Fruit fly (Drosophila melanogaster) whole organism, embryonic: Measurements from ENCODE around the gene CG12147.

Experiments
- Antp ChIP-seq: fragments of 200-800 bp; sonication (Bioruptor generic); optimal IDR thresholded peaks from 3 replicates; lab custom pipeline; 2016; ENCODE audit warnings: missing biosample characterization, missing genetic modification characterization
- Blimp-1 ChIP-seq: fragments of 200-800 bp; sonication (Bioruptor generic); optimal IDR thresholded peaks from 3 replicates; lab custom pipeline; 2018; ENCODE audit warnings: missing biosample characterization, missing genetic modification characterization, mild to moderate bottlenecking, moderate library complexity, missing genetic modification reagents
- CG10274 ChIP-seq: fragments of 200-800 bp; sonication (Bioruptor generic); optimal IDR thresholded peaks from 3 replicates; lab custom pipeline; 2017; ENCODE audit warnings: missing biosample characterization, mild to moderate bottlenecking, missing genetic modification characterization
- CG10565 ChIP-seq: fragments of 200-800 bp; sonication (Bioruptor generic); optimal IDR thresholded peaks from 3 replicates; lab custom pipeline; 2016; ENCODE audit warnings: missing biosample characterization, mild to moderate bottlenecking, missing genetic modification characterization
- CG12236 ChIP-seq: fragments of 200-800 bp; sonication (Bioruptor generic); optimal IDR thresholded peaks from 2 replicates; lab custom pipeline; 2016; ENCODE audit warnings: missing biosample characterization, missing genetic modification characterization
- CG13296 ChIP-seq: fragments of 200-800 bp; sonication (Bioruptor generic); optimal IDR thresholded peaks from 3 replicates; lab custom pipeline; 2018; ENCODE audit warnings: missing biosample characterization, mild to moderate bottlenecking, missing genetic modification characterization
- CG14441 ChIP-seq: fragments of 200-800 bp; sonication (Bioruptor generic); IDR thresholded peaks from 2 replicates; pipeline ENCODE4 v1.3.6; 2022; ENCODE audit warnings: missing biosample characterization, missing genetic modification characterization
- CG14860 ChIP-seq: fragments of 200-800 bp; sonication (Bioruptor generic); IDR thresholded peaks from 3 replicates; pipeline ENCODE4 v1.3.6; 2022; ENCODE audit warnings: missing biosample characterization, missing genetic modification characterization; ENCODE audit not compliant: partially characterized antibody
- CG1529 ChIP-seq: fragments of 200-800 bp; sonication (Bioruptor generic); optimal IDR thresholded peaks from 3 replicates; lab custom pipeline; 2018; ENCODE audit warnings: missing biosample characterization, missing genetic modification characterization
- CG15601 ChIP-seq: fragments of 200-800 bp; sonication (Bioruptor generic); optimal IDR thresholded peaks from 3 replicates; lab custom pipeline; 2019; ENCODE audit warnings: missing biosample characterization, mild to moderate bottlenecking, missing genetic modification characterization, moderate library complexity
- CG18619 ChIP-seq: fragments of 200-800 bp; sonication (Bioruptor generic); optimal IDR thresholded peaks from 3 replicates; lab custom pipeline; 2017; ENCODE audit warnings: missing biosample characterization, mild to moderate bottlenecking, missing genetic modification characterization
- CG34224 ChIP-seq: fragments of 200-800 bp; sonication (Bioruptor generic); IDR thresholded peaks from 3 replicates; pipeline ENCODE4 v1.3.6; 2022; ENCODE audit warnings: missing biosample characterization, missing genetic modification characterization; ENCODE audit not compliant: partially characterized antibody
- CG4820 ChIP-seq: fragments of 200-800 bp; sonication (Bioruptor generic); optimal IDR thresholded peaks from 3 replicates; lab custom pipeline; 2016; ENCODE audit warnings: missing biosample characterization, missing genetic modification characterization
- CG7271 ChIP-seq: fragments of 200-800 bp; sonication (Bioruptor generic); optimal IDR thresholded peaks from 2 replicates; lab custom pipeline; 2018; ENCODE audit warnings: missing biosample characterization, mild to moderate bottlenecking, missing genetic modification characterization, moderate library complexity
- CG8089 ChIP-seq: fragments of 200-800 bp; sonication (Bioruptor generic); optimal IDR thresholded peaks from 3 replicates; lab custom pipeline; 2016; ENCODE audit warnings: missing biosample characterization, missing genetic modification characterization
- CG8290 ChIP-seq, 3 experiments: fragments of 200-800 bp; sonication (Bioruptor generic); optimal IDR thresholded peaks; 2 replicates each; lab custom pipeline; 2016 to 2019; ENCODE audit warnings: missing biosample characterization in 3 of 3, missing genetic modification characterization in 3 of 3, mild to moderate bottlenecking in 2 of 3, moderate library complexity in 1 of 3
- CG8388 ChIP-seq: fragments of 200-800 bp; sonication (Bioruptor generic); optimal IDR thresholded peaks from 2 replicates; lab custom pipeline; 2019; ENCODE audit warnings: missing biosample characterization, mild to moderate bottlenecking, missing genetic modification characterization, moderate library complexity
- CG8944 ChIP-seq: fragments of 200-800 bp; sonication (Bioruptor generic); optimal IDR thresholded peaks from 3 replicates; lab custom pipeline; 2016; ENCODE audit warnings: missing biosample characterization, missing genetic modification characterization
- CG9215 ChIP-seq: fragments of 200-800 bp; sonication (Bioruptor generic); IDR thresholded peaks from 2 replicates; pipeline ENCODE4 v1.3.6; 2022; ENCODE audit warnings: missing biosample characterization, missing genetic modification characterization
- Camta ChIP-seq: fragments of 200-800 bp; sonication (Bioruptor generic); optimal IDR thresholded peaks from 2 replicates; lab custom pipeline; 2016; ENCODE audit warnings: missing biosample characterization, missing genetic modification characterization
- Chrac-16 ChIP-seq: fragments of 200-800 bp; sonication (Bioruptor generic); optimal IDR thresholded peaks from 3 replicates; lab custom pipeline; 2016; ENCODE audit warnings: missing biosample characterization, missing genetic modification characterization
- Dfd ChIP-seq, 2 experiments: fragments of >200 bp; optimal IDR thresholded peaks; 2 replicates each; lab custom pipeline; 2017; ENCODE audit warnings: missing biosample characterization in 2 of 2, missing genetic modification characterization in 2 of 2
- Doc2 ChIP-seq: fragments of 200-800 bp; sonication (Bioruptor generic); IDR thresholded peaks from 2 replicates; pipeline ENCODE4 v1.3.6; 2022; ENCODE audit warnings: missing biosample characterization, missing genetic modification characterization
- ERR ChIP-seq: fragments of 200-800 bp; sonication (Bioruptor generic); optimal IDR thresholded peaks from 2 replicates; lab custom pipeline; 2016; ENCODE audit warnings: missing biosample characterization, missing genetic modification characterization
- HHEX ChIP-seq: fragments of 200-800 bp; sonication (Bioruptor generic); optimal IDR thresholded peaks from 3 replicates; lab custom pipeline; 2017; ENCODE audit warnings: missing biosample characterization, mild to moderate bottlenecking, missing genetic modification characterization, missing genetic modification reagents
- Hand ChIP-seq: fragments of 200-800 bp; sonication (Bioruptor generic); optimal IDR thresholded peaks from 2 replicates; lab custom pipeline; 2017; ENCODE audit warnings: mild to moderate bottlenecking, missing biosample characterization, missing genetic modification reagents, missing genetic modification characterization
- Hr39 ChIP-seq: fragments of >200 bp; optimal IDR thresholded peaks from 2 replicates; lab custom pipeline; 2017
- Hr78 ChIP-seq, 2 experiments: fragments of 200-800 bp in 1 of 2; fragments of >200 bp in 1 of 2; sonication (Bioruptor generic) in 1 of 2; optimal IDR thresholded peaks; 2 replicates each; lab custom pipeline; 2017 to 2019; ENCODE audit warnings: missing biosample characterization in 2 of 2, missing genetic modification characterization in 2 of 2, mild to moderate bottlenecking in 1 of 2, moderate library complexity in 1 of 2
- Kr ChIP-seq: fragments of 200-800 bp; sonication (Bioruptor generic); optimal IDR thresholded peaks from 2 replicates; lab custom pipeline; 2017; ENCODE audit warnings: missing biosample characterization, mild to moderate bottlenecking, missing genetic modification characterization
- Max ChIP-seq: fragments of 200-800 bp; sonication (Bioruptor generic); optimal IDR thresholded peaks from 2 replicates; lab custom pipeline; 2016; ENCODE audit warnings: missing biosample characterization, mild to moderate bottlenecking, missing genetic modification characterization
- Pdp1 ChIP-seq, 2 experiments: fragments of 200-800 bp; sonication (Bioruptor generic); optimal IDR thresholded peaks; 3 replicates each; lab custom pipeline; 2016; ENCODE audit warnings: missing biosample characterization in 2 of 2, missing genetic modification characterization in 2 of 2, mild to moderate bottlenecking in 1 of 2, moderate library complexity in 1 of 2
- Taf1 ChIP-seq: fragments of 200-800 bp; sonication (Bioruptor generic); IDR thresholded peaks from 2 replicates; pipeline ENCODE4 v1.3.6; 2022; ENCODE audit warnings: missing biosample characterization, missing genetic modification characterization
- ash1 ChIP-seq: fragments of 200-800 bp; sonication (Bioruptor generic); optimal IDR thresholded peaks from 2 replicates; lab custom pipeline; 2018; ENCODE audit warnings: missing biosample characterization, mild to moderate bottlenecking, missing genetic modification characterization
- chinmo ChIP-seq: fragments of 200-800 bp; sonication (Bioruptor generic); IDR thresholded peaks from 4 replicates; pipeline ENCODE4 v1.3.6; 2022; ENCODE audit warnings: missing biosample characterization, missing genetic modification characterization; ENCODE audit not compliant: partially characterized antibody
- dan ChIP-seq: fragments of 200-800 bp; sonication (Bioruptor generic); IDR thresholded peaks from 2 replicates; pipeline ENCODE4 v1.3.6; 2022; ENCODE audit warnings: missing biosample characterization, missing genetic modification characterization
- danr ChIP-seq: fragments of 200-800 bp; sonication (Bioruptor generic); IDR thresholded peaks from 2 replicates; pipeline ENCODE4 v1.3.6; 2022; ENCODE audit warnings: missing biosample characterization, missing genetic modification characterization
- ems ChIP-seq: fragments of 200-800 bp; sonication (Bioruptor generic); optimal IDR thresholded peaks from 3 replicates; lab custom pipeline; 2016; ENCODE audit warnings: missing biosample characterization, missing genetic modification characterization
- fu2 ChIP-seq: fragments of 200-800 bp; sonication (Bioruptor generic); optimal IDR thresholded peaks from 2 replicates; lab custom pipeline; 2016; ENCODE audit warnings: missing biosample characterization, missing genetic modification characterization
- ham ChIP-seq: fragments of 200-800 bp; sonication (Bioruptor generic); IDR thresholded peaks from 2 replicates; pipeline ENCODE4 v1.3.6; 2022; ENCODE audit warnings: missing biosample characterization, missing genetic modification characterization
- hb ChIP-seq: fragments of 200-800 bp; sonication (Bioruptor generic); IDR thresholded peaks from 3 replicates; pipeline ENCODE4 v1.3.6; 2022; ENCODE audit warnings: missing biosample characterization, missing genetic modification characterization; ENCODE audit not compliant: partially characterized antibody
- lab ChIP-seq: fragments of 200-800 bp; sonication (Bioruptor generic); optimal IDR thresholded peaks from 3 replicates; lab custom pipeline; 2017; ENCODE audit warnings: missing biosample characterization, missing genetic modification characterization, mild to moderate bottlenecking, moderate library complexity, missing genetic modification reagents
- lbe ChIP-seq: fragments of 200-800 bp; sonication (Bioruptor generic); optimal IDR thresholded peaks from 2 replicates; lab custom pipeline; 2016; ENCODE audit warnings: missing biosample characterization, mild to moderate bottlenecking, missing genetic modification characterization
- lilli ChIP-seq: fragments of 200-800 bp; sonication (Bioruptor generic); optimal IDR thresholded peaks from 3 replicates; lab custom pipeline; 2016; ENCODE audit warnings: missing biosample characterization, missing genetic modification characterization
- lov ChIP-seq, 2 experiments: fragments of 200-800 bp in 1 of 2; fragments of >200 bp in 1 of 2; sonication (Bioruptor generic) in 1 of 2; IDR thresholded peaks in 1 of 2; optimal IDR thresholded peaks in 1 of 2; 2 replicates in 1 of 2; 3 replicates in 1 of 2; pipeline versions ENCODE4 v1.3.6 to Lab custom; 2017 to 2022; ENCODE audit warnings: missing biosample characterization in 1 of 2, missing genetic modification characterization in 1 of 2
- pb ChIP-seq: fragments of 200-800 bp; sonication (Bioruptor generic); optimal IDR thresholded peaks from 3 replicates; lab custom pipeline; 2016; ENCODE audit warnings: missing biosample characterization, missing genetic modification characterization
- psq ChIP-seq: fragments of 200-800 bp; sonication (Bioruptor generic); optimal IDR thresholded peaks from 2 replicates; lab custom pipeline; 2017; ENCODE audit warnings: missing biosample characterization, missing genetic modification characterization
- sens ChIP-seq: fragments of 200-800 bp; sonication (Bioruptor generic); peaks from one replicate; lab custom pipeline; 2016; ENCODE audit warnings: missing biosample characterization, missing genetic modification characterization
- tll ChIP-seq, 2 experiments: fragments of 200-800 bp in 1 of 2; fragments of >200 bp in 1 of 2; sonication (Bioruptor generic) in 1 of 2; optimal IDR thresholded peaks; 2 replicates each; lab custom pipeline; 2017 to 2019; ENCODE audit warnings: missing biosample characterization in 2 of 2, missing genetic modification characterization in 2 of 2, mild to moderate bottlenecking in 1 of 2, moderate library complexity in 1 of 2
- zen2 ChIP-seq: fragments of 200-800 bp; sonication (Bioruptor generic); IDR thresholded peaks from 3 replicates; pipeline ENCODE4 v1.3.6; 2022; ENCODE audit warnings: missing biosample characterization, missing genetic modification characterization; ENCODE audit not compliant: partially characterized antibody

CG12147 gene

dm6 chr3R:5470586-5471283 lies 43.7 kb upstream of the CG12147 start, which contains the start of the genes mRpL44 and Snr1 (continued):
- TF ChIP-seq Hr78 (GFP tag; optimal IDR thresholded peaks at IDR 0.05; lab: Kevin White, UChicago) (no peak), CG13296 (peak; percentile 77), CG14860 (GFP tag; lab: Robert Waterston, UW) (no peak), fu2 (GFP tag; lab: Kevin White, UChicago) (no peak), CG12236 (GFP tag; lab: Kevin White, UChicago) (no peak), zen2 (GFP tag; lab: Robert Waterston, UW) (no peak), Camta (GFP tag; lab: Kevin White, UChicago) (no peak), CG1529 (no peak), CG18619 (GFP tag; lab: Kevin White, UChicago) (peak; percentile 44), Doc2 (no peak), danr (GFP tag; lab: Robert Waterston, UW) (no peak), lbe (GFP tag; lab: Kevin White, UChicago) (peak; percentile 37), lab (no peak), Dfd (GFP tag; optimal IDR thresholded peaks at IDR 0.05; lab: Kevin White, UChicago) (no peak), ash1 (no peak), Pdp1 (GFP tag; optimal IDR thresholded peaks at IDR 0.05; lab: Kevin White, UChicago) (no peak), tll (GFP tag; optimal IDR thresholded peaks at IDR 0.05; lab: Kevin White, UChicago) (no peak), Taf1 (no peak), ham (GFP tag; lab: Robert Waterston, UW) (no peak), CG8944 (GFP tag; lab: Kevin White, UChicago) (no peak), dan (GFP tag; lab: Robert Waterston, UW) (no peak), Hr39 (lab: Kevin White, UChicago) (no peak), Kr (GFP tag; lab: Kevin White, UChicago) (no peak), Max (GFP tag; lab: Kevin White, UChicago) (no peak), CG8388 (peak; percentile 19), HHEX (GFP tag; lab: Kevin White, UChicago) (peak; percentile 15), CG10274 (GFP tag; lab: Kevin White, UChicago) (no peak), Antp (GFP tag; lab: Kevin White, UChicago) (no peak), Blimp-1 (GFP tag; lab: Kevin White, UChicago) (no peak), Chrac-16 (GFP tag; lab: Kevin White, UChicago) (peak; percentile 11), CG8290 (GFP tag; optimal IDR thresholded peaks at IDR 0.05; lab: Kevin White, UChicago) (no peak), CG8290 (tag; optimal IDR thresholded peaks at IDR 0.05; lab: Kevin White, UChicago) (no peak), chinmo (GFP tag; lab: Robert Waterston, UW) (no peak), CG10565 (no peak), pb (GFP tag; lab: Kevin White, UChicago) (no peak), CG7271 (tag; lab: Kevin White, UChicago) (no peak), ems (GFP tag; lab: Kevin White, UChicago) (no peak), CG4820 (no peak), CG14441 (no peak), lov (optimal IDR thresholded peaks at IDR 0.05; lab: Kevin White, UChicago) (no peak), lov (GFP tag; IDR thresholded peaks at IDR 0.05; lab: Robert Waterston, UW) (no peak), CG34224 (GFP tag; lab: Robert Waterston, UW) (no peak), lilli (GFP tag; lab: Kevin White, UChicago) (peak; percentile 24), CG15601 (tag; lab: Kevin White, UChicago) (no peak), hb (GFP tag; lab: Robert Waterston, UW) (no peak), psq (no peak), sens (peak; percentile 54), CG9215 (no peak), CG8089 (GFP tag; lab: Kevin White, UChicago) (no peak), Hand (GFP tag; lab: Kevin White, UChicago) (peak; percentile 1), ERR (no peak)
